Worm (Caenorhabditis elegans) whole organism, L3 larva: ENCODE results near the gene F36H5.10.

Experiments
- R02D3.7 ChIP-seq: fragments of 150-350 bp; optimal IDR thresholded peaks from 2 replicates; lab custom pipeline; 2014; ENCODE audit warnings: missing biosample characterization, missing genetic modification characterization
- ZK546.5 ChIP-seq: sonication (generic microtip); optimal IDR thresholded peaks from 2 replicates; lab custom pipeline; 2017; ENCODE audit warnings: missing biosample characterization, missing genetic modification characterization
- ceh-16 ChIP-seq: sonication (generic microtip); optimal IDR thresholded peaks from 2 replicates; lab custom pipeline; 2017; ENCODE audit warnings: missing biosample characterization, missing genetic modification characterization
- ceh-28 ChIP-seq: fragments of 150-350 bp; optimal IDR thresholded peaks from 2 replicates; lab custom pipeline; 2014; ENCODE audit warnings: missing biosample characterization, missing genetic modification reagents, missing genetic modification characterization
- ceh-9 ChIP-seq: sonication (generic microtip); optimal IDR thresholded peaks from 2 replicates; lab custom pipeline; 2018; ENCODE audit warnings: missing biosample characterization, missing genetic modification characterization
- daf-12 ChIP-seq: fragments of 150-350 bp; optimal IDR thresholded peaks from 2 replicates; lab custom pipeline; 2014; ENCODE audit warnings: missing biosample characterization, missing genetic modification reagents, missing genetic modification characterization
- egl-27 ChIP-seq: sonication (generic microtip); optimal IDR thresholded peaks from 4 replicates; lab custom pipeline; 2017; ENCODE audit warnings: missing biosample characterization, missing genetic modification reagents, missing genetic modification characterization
- egl-5 ChIP-seq: fragments of 150-350 bp; optimal IDR thresholded peaks from 2 replicates; lab custom pipeline; 2017; ENCODE audit warnings: missing biosample characterization, missing genetic modification reagents, missing genetic modification characterization, inconsistent platforms
- elt-3 ChIP-seq, 3 experiments: fragments of 150-350 bp in 1 of 3; sonication (generic microtip) in 2 of 3; optimal IDR thresholded peaks; 2 replicates in 2 of 3; 4 replicates in 1 of 3; lab custom pipeline; 2014 to 2017; ENCODE audit warnings: missing biosample characterization in 3 of 3, missing genetic modification characterization in 3 of 3
- eor-1 ChIP-seq, 2 experiments: fragments of 150-350 bp; optimal IDR thresholded peaks; 2 replicates each; lab custom pipeline; 2014 to 2018; ENCODE audit warnings: missing biosample characterization in 2 of 2, missing genetic modification characterization in 2 of 2
- fkh-2 ChIP-seq: fragments of 150-350 bp; optimal IDR thresholded peaks from 2 replicates; lab custom pipeline; 2014; ENCODE audit warnings: missing biosample characterization, missing genetic modification reagents, missing genetic modification characterization
- fos-1 ChIP-seq: fragments of 150-350 bp; optimal IDR thresholded peaks from 2 replicates; lab custom pipeline; 2014; ENCODE audit warnings: missing biosample characterization, missing genetic modification characterization
- lin-15B ChIP-seq: fragments of 150-350 bp; optimal IDR thresholded peaks from 2 replicates; lab custom pipeline; 2014; ENCODE audit warnings: missing biosample characterization, missing genetic modification characterization
- lin-39 ChIP-seq: fragments of 150-350 bp; optimal IDR thresholded peaks from 2 replicates; lab custom pipeline; 2018; ENCODE audit warnings: missing biosample characterization, missing genetic modification reagents, missing genetic modification characterization
- lsy-12 ChIP-seq: sonication (generic microtip); optimal IDR thresholded peaks from 2 replicates; lab custom pipeline; 2016; ENCODE audit warnings: mild to moderate bottlenecking, missing genetic modification characterization, missing compliant biosample characterization
- mdl-1 ChIP-seq: fragments of 150-350 bp; optimal IDR thresholded peaks from 2 replicates; lab custom pipeline; 2014; ENCODE audit warnings: missing biosample characterization, missing genetic modification characterization
- nfya-1 ChIP-seq: sonication (generic microtip); optimal IDR thresholded peaks from 2 replicates; lab custom pipeline; 2017; ENCODE audit warnings: missing genetic modification characterization, mild to moderate bottlenecking, missing compliant biosample characterization, antibody characterized with exemption, moderate library complexity; ENCODE audit not compliant: insufficient read depth
- nhr-11 ChIP-seq: fragments of 150-350 bp; optimal IDR thresholded peaks from 2 replicates; lab custom pipeline; 2014; ENCODE audit warnings: missing biosample characterization, missing genetic modification characterization
- nhr-12 ChIP-seq: fragments of 150-350 bp; optimal IDR thresholded peaks from 2 replicates; lab custom pipeline; 2014; ENCODE audit warnings: missing biosample characterization, missing genetic modification characterization
- nhr-23 ChIP-seq: fragments of 150-350 bp; optimal IDR thresholded peaks from 2 replicates; lab custom pipeline; 2014; ENCODE audit warnings: missing biosample characterization, missing genetic modification reagents, missing genetic modification characterization
- nhr-237 ChIP-seq: fragments of 150-350 bp; optimal IDR thresholded peaks from 2 replicates; lab custom pipeline; 2014; ENCODE audit warnings: missing biosample characterization, missing genetic modification characterization
- nhr-25 ChIP-seq: sonication (generic microtip); optimal IDR thresholded peaks from 2 replicates; lab custom pipeline; 2017; ENCODE audit warnings: missing biosample characterization, missing genetic modification characterization
- nhr-43 ChIP-seq: sonication (generic microtip); optimal IDR thresholded peaks from 2 replicates; lab custom pipeline; 2016; ENCODE audit warnings: mild to moderate bottlenecking, missing genetic modification characterization, missing compliant biosample characterization; ENCODE audit not compliant: poor library complexity, severe bottlenecking
- nhr-67 ChIP-seq: fragments of 150-350 bp; optimal IDR thresholded peaks from 2 replicates; lab custom pipeline; 2014; ENCODE audit warnings: missing biosample characterization, missing genetic modification characterization
- nhr-76 ChIP-seq: fragments of 150-350 bp; sonication (generic microtip); optimal IDR thresholded peaks from 5 replicates; lab custom pipeline; 2014; ENCODE audit warnings: missing biosample characterization, missing genetic modification characterization
- nhr-77 ChIP-seq: fragments of 150-350 bp; optimal IDR thresholded peaks from 2 replicates; lab custom pipeline; 2014; ENCODE audit warnings: missing biosample characterization, missing genetic modification characterization
- sea-2 ChIP-seq: fragments of 150-350 bp; sonication (generic microtip); optimal IDR thresholded peaks from 4 replicates; lab custom pipeline; 2014; ENCODE audit warnings: missing biosample characterization, missing genetic modification reagents, missing genetic modification characterization
- unc-39 ChIP-seq: sonication (generic microtip); optimal IDR thresholded peaks from 4 replicates; lab custom pipeline; 2017; ENCODE audit warnings: missing biosample characterization, missing genetic modification characterization
- zag-1 ChIP-seq: fragments of 150-350 bp; optimal IDR thresholded peaks from 2 replicates; lab custom pipeline; 2014; ENCODE audit warnings: missing biosample characterization, missing genetic modification characterization
- ztf-11 ChIP-seq: fragments of 150-350 bp; optimal IDR thresholded peaks from 2 replicates; lab custom pipeline; 2014; ENCODE audit warnings: missing biosample characterization, missing genetic modification characterization
- ztf-4 ChIP-seq: fragments of 150-350 bp; optimal IDR thresholded peaks from 2 replicates; lab custom pipeline; 2014; ENCODE audit warnings: missing biosample characterization, missing genetic modification characterization

The F36H5.10 gene

DNA sequence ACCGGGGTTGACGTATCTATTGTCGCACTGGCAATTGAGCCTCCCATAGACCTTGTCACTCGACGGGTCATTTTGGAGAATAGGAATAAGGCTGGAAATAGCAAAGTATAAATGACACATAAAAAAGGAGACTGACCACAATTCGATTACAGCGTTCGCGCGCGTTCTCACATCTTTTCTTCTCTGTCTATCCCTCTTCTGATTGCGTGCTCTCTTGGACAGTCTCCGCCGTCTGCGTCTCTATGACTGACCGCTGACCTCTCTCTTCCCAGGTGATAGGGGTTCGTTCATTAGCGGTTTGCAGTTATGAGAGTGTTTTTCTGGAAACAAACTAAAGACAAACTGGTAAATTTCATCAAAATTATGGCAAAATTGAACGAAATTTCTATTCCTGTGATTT lies 20.8 kb upstream of the F36H5.10 start, which contains the start of gene ceh-83:
TSS of gene ceh-83 (minus strand) at position 181 of the 400 bp plus-strand sequence.
- no peak for TF ChIP-seq elt-3 (tag; optimal IDR thresholded peaks at IDR 0.05; lab: Kevin White, UChicago)
- no peak for TF ChIP-seq nhr-11 (tag; lab: Kevin White, UChicago)
- TF ChIP-seq ceh-28 (tag; lab: Kevin White, UChicago), result no peak
- TF ChIP-seq nhr-76 (tag; lab: Kevin White, UChicago), result no peak
- TF ChIP-seq mdl-1, result no peak
- no peak for TF ChIP-seq lsy-12 (tag; lab: Kevin White, UChicago)
- no peak for TF ChIP-seq egl-5 (tag; lab: Kevin White, UChicago)
- TF ChIP-seq lin-39 (tag; lab: Kevin White, UChicago), result no peak
- no peak for TF ChIP-seq nhr-23 (tag; lab: Kevin White, UChicago)

DNA sequence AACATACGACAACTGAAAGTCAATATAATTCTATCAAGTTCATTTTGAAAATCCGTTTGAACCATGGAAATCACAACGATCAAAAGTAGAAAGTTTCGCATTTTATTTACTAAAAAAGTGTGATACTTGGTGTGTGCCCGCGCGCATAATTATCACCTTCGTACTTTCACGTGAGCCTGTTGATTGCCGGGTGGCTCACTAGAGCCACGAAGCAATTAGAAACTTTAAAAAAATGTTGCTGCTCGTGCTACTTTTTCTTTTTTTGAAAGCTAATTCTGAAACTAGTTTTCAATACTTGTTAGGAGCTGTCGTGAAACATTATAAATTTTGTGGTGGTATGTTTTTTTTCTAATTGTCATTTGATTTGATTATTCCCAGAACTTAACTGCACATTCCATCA lies 18.3 kb upstream of the F36H5.10 start, which contains the start of the genes irld-9 and irld-33:
TSS of gene irld-9 (minus strand) at position 101 of the 400 bp plus-strand sequence.
TSS of gene irld-33 (plus strand) at position 209 of the 400 bp plus-strand sequence.
- TF ChIP-seq lsy-12 (tag; lab: Kevin White, UChicago) (no peak), ceh-16 (no peak), nhr-237 (tag; lab: Kevin White, UChicago) (no peak), nhr-77 (tag; lab: Kevin White, UChicago) (no peak), nhr-11 (tag; lab: Kevin White, UChicago) (no peak), nhr-67 (tag; lab: Kevin White, UChicago) (no peak), lin-39 (tag; lab: Kevin White, UChicago) (no peak), ceh-9 (no peak), nhr-43 (tag; lab: Kevin White, UChicago) (no peak), fkh-2 (tag; lab: Kevin White, UChicago) (no peak), ZK546.5 (tag; lab: Kevin White, UChicago) (no peak), unc-39 (tag; lab: Kevin White, UChicago) (no peak)

DNA sequence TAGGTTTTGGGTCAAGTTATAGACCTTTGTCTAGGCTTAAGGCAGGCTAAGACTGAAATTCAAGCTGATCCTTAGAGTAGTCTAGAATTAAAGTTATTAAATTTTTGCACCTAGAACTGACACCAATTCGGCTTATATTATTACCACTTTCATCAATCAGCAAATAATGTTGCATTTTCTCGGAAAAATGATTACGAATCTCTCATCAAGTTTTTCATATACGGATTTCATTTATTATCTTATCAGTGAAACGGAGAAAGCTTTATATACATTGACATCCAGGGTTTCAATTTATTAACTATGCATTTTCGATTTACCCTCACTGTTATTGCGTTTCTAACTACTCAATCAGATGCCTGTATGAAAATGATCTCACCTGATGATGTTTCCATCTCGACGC lies 15.9 kb upstream of the F36H5.10 start, which contains the start of gene K07G6.1:
TSS of gene K07G6.1 (plus strand) at position 301 of the 400 bp plus-strand sequence.
- TF ChIP-seq nhr-67 (tag; lab: Kevin White, UChicago) (no peak), nhr-77 (tag; lab: Kevin White, UChicago) (no peak)
- TF ChIP-seq, all 47 proteins: peak for 0

DNA sequence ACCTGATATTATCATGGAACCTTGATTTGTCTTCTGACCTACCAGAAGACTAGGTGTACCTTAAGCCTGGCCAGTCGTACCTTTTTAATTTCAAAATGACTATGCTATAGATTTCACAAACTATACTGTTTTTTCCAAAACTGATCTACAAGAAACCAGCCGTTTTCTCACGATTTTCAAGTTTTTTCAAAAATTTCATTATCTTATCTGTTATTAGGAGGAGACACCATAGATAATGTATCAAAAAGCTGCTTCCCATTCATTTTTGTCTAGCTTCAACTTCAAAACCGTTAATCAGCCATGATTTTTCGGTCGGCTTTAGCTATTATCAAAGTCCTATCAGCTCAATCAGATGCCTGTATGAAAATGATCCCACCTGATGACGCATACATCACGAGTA lies 14.6 kb upstream of the F36H5.10 start, which contains the start of gene F36H5.12:
TSS of gene F36H5.12 (plus strand) at position 301 of the 400 bp plus-strand sequence.
- TF ChIP-seq unc-39 (tag; lab: Kevin White, UChicago) (no peak), lsy-12 (tag; lab: Kevin White, UChicago) (no peak), ceh-28 (tag; lab: Kevin White, UChicago) (no peak), nhr-11 (tag; lab: Kevin White, UChicago) (no peak), zag-1 (no peak), lin-15B (tag; lab: Kevin White, UChicago) (no peak), nhr-25 (tag; lab: Kevin White, UChicago) (no peak), fkh-2 (tag; lab: Kevin White, UChicago) (no peak)
- TF ChIP-seq, all 47 proteins: peak for 0

DNA sequence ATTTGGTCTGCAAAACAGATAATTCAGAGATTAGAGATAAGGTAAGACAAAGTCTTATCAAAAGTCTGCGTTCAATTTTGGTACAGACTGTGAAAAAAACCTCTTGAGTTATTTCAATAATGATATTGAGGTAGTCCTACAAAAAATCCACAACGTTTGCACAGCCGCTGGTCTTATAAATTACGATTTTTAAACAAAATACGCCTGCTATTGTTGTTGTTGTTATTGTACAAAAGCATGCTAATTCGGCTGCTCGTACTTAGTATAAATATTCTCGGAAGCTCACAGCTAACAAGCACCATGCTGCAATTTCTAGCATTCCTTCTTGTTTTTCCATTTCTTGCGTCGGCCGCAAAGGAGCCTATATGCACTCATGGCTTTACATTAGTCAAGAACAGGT lies 12.9 kb upstream of the F36H5.10 start, which contains the start of gene clec-19:
TSS of gene clec-19 (plus strand) at position 301 of the 400 bp plus-strand sequence.
- TF ChIP-seq sea-2 (GFP tag; lab: Kevin White, UChicago), result no peak
- no peak for TF ChIP-seq nhr-11 (tag; lab: Kevin White, UChicago)
- TF ChIP-seq R02D3.7 (tag; lab: Kevin White, UChicago), result no peak
- no peak for TF ChIP-seq ceh-9
- no peak for TF ChIP-seq nhr-237 (tag; lab: Kevin White, UChicago)
- TF ChIP-seq fos-1 (tag; lab: Kevin White, UChicago), result no peak
- TF ChIP-seq ztf-11 (tag; lab: Kevin White, UChicago), result no peak
- no peak for TF ChIP-seq nhr-77 (tag; lab: Kevin White, UChicago)
- TF ChIP-seq egl-27, result no peak
- no peak for TF ChIP-seq daf-12 (tag; lab: Kevin White, UChicago)
- no peak for TF ChIP-seq nhr-23 (tag; lab: Kevin White, UChicago)
- no peak for TF ChIP-seq nfya-1
- TF ChIP-seq ztf-4 (tag; lab: Kevin White, UChicago), result no peak
- no peak for TF ChIP-seq nhr-12 (tag; lab: Kevin White, UChicago)
- TF ChIP-seq fkh-2 (tag; lab: Kevin White, UChicago), result no peak
- no peak for TF ChIP-seq eor-1 (tag; optimal IDR thresholded peaks at IDR 0.05; lab: Kevin White, UChicago)
- TF ChIP-seq zag-1, result no peak
- no peak for TF ChIP-seq lin-15B (tag; lab: Kevin White, UChicago)
